Fruit fly (Drosophila melanogaster): ENCODE results near the gene CG11693.

The CG11693 gene

DNA sequence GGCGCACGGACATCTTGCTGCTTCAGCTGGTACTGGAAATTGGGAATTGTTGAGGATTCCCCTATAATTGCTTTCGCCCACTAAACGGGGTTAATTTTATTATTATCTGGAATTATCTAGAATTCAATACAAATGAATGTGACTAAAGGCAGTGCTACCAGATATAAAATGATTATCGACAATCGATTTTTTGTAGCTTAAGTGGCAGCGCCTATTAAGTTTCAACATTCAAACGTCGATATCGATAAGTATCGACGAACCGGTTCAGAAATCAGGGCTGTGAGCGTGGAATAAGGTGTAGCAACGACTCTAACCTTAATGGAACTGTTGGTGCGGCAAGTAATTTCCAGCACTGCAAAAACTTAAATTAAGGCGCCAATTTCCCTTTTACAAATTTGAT lies 5.5 kb downstream of the CG11693 start, which contains the start of gene Sgt1 (continued):
- TF ChIP-seq CG15601 (tag; optimal IDR thresholded peaks at IDR 0.05) (peak; percentile 59), slou (GFP tag; optimal IDR thresholded peaks at IDR 0.05) (no peak), Blimp-1 (GFP tag; optimal IDR thresholded peaks at IDR 0.05) (no peak), Xbp1 (GFP tag; optimal IDR thresholded peaks at IDR 0.05) (peak; percentile 48), emc (GFP tag; optimal IDR thresholded peaks at IDR 0.05) (no peak), hth (optimal IDR thresholded peaks at IDR 0.05) (no peak), cad (GFP tag; optimal IDR thresholded peaks at IDR 0.05) (no peak), fd64A (GFP tag; optimal IDR thresholded peaks at IDR 0.05) (no peak), odd (GFP tag; optimal IDR thresholded peaks at IDR 0.05) (no peak), CG3995 (GFP tag; optimal IDR thresholded peaks at IDR 0.05) (peak; percentile 43), bab2 (GFP tag; optimal IDR thresholded peaks at IDR 0.05) (peak; percentile 41), PHDP (tag; optimal IDR thresholded peaks at IDR 0.05) (peak; percentile 6), CG2875 (GFP tag; optimal IDR thresholded peaks at IDR 0.05) (no peak), tup (GFP tag; optimal IDR thresholded peaks at IDR 0.05) (no peak), CG14014 (GFP tag; IDR thresholded peaks at IDR 0.05) (no peak), Dip2 (GFP tag; IDR thresholded peaks at IDR 0.05) (no peak), CG12071 (GFP tag; optimal IDR thresholded peaks at IDR 0.05) (no peak), Doc3 (GFP tag; IDR thresholded peaks at IDR 0.05; ENCODE audit: partially characterized antibody) (peak; percentile 68; the same call in 2 of the 3 replicates), Dp (GFP tag; optimal IDR thresholded peaks at IDR 0.05) (peak; percentile 100), CG6689 (GFP tag; IDR thresholded peaks at IDR 0.05) (no peak), Kr (GFP tag; optimal IDR thresholded peaks at IDR 0.05) (no peak), CG10462 (GFP tag; optimal IDR thresholded peaks at IDR 0.05) (no peak), CG34376 (GFP tag; optimal IDR thresholded peaks at IDR 0.05) (peak; percentile 78), CG7556 (GFP tag; optimal IDR thresholded peaks at IDR 0.05) (no peak), dan (GFP tag; IDR thresholded peaks at IDR 0.05) (no peak), inv (GFP tag; IDR thresholded peaks at IDR 0.05; ENCODE audit: partially characterized antibody) (peak; percentile 67), Fer2 (tag; optimal IDR thresholded peaks at IDR 0.05) (peak; percentile 14), slp2 (GFP tag; optimal IDR thresholded peaks at IDR 0.05) (no peak), CG3281 (GFP tag; optimal IDR thresholded peaks at IDR 0.05) (no peak), CG2889 (GFP tag; IDR thresholded peaks at IDR 0.05) (no peak), al (GFP tag; IDR thresholded peaks at IDR 0.05) (no peak), gcm2 (GFP tag; optimal IDR thresholded peaks at IDR 0.05) (no peak), sim (GFP tag; IDR thresholded peaks at IDR 0.05) (no peak), Hr51 (GFP tag; optimal IDR thresholded peaks at IDR 0.05) (peak in 1 of 2 experiments; percentile 17), chm (GFP tag; IDR thresholded peaks at IDR 0.05) (no peak; the same call in 1 of the 2 replicates), CoRest (tag; optimal IDR thresholded peaks at IDR 0.05) (peak; percentile 55), scrt (GFP tag; optimal IDR thresholded peaks at IDR 0.05) (no peak), p53 (GFP tag; optimal IDR thresholded peaks at IDR 0.05) (peak; percentile 22), chinmo (GFP tag; IDR thresholded peaks at IDR 0.05; ENCODE audit: partially characterized antibody) (no peak), CG31388 (GFP tag; optimal IDR thresholded peaks at IDR 0.05) (no peak), tap (tag; optimal IDR thresholded peaks at IDR 0.05) (no peak), nerfin-1 (tag; optimal IDR thresholded peaks at IDR 0.05) (no peak), sens-2 (GFP tag; IDR thresholded peaks at IDR 0.05) (no peak), CG1529 (GFP tag; optimal IDR thresholded peaks at IDR 0.05) (no peak), CG10543 (GFP tag; optimal IDR thresholded peaks at IDR 0.05) (peak; percentile 19), CG5953 (GFP tag; IDR thresholded peaks at IDR 0.05) (no peak; the same call in 1 of the 2 replicates), tin (GFP tag; optimal IDR thresholded peaks at IDR 0.05) (peak; percentile 23), wor (GFP tag; IDR thresholded peaks at IDR 0.05) (no peak), Dek (tag; optimal IDR thresholded peaks at IDR 0.05) (peak; percentile 29), Sox102F (GFP tag; optimal IDR thresholded peaks at IDR 0.05) (no peak), zen2 (GFP tag; IDR thresholded peaks at IDR 0.05; ENCODE audit: partially characterized antibody) (peak; percentile 64; the same call in 1 of the 3 replicates)

Data from whole organism, embryonic.